Worm (Caenorhabditis elegans) whole organism, L4 larva: ENCODE measurements around the gene R07D5.2.

Source experiments
- D1046.2 ChIP-seq: fragments of 200-800 bp; sonication (Bioruptor generic); IDR thresholded peaks from 2 replicates; pipeline ENCODE4 v1.3.6; 2022; ENCODE audit warnings: missing genetic modification characterization, missing compliant biosample characterization
- R02D3.7 ChIP-seq: fragments of 150-350 bp; sonication (generic microtip); optimal IDR thresholded peaks from 3 replicates; lab custom pipeline; 2014; ENCODE audit warnings: missing biosample characterization, missing genetic modification characterization
- aly-2 ChIP-seq: sonication (generic microtip); optimal IDR thresholded peaks from 2 replicates; lab custom pipeline; 2018; ENCODE audit warnings: missing biosample characterization, missing genetic modification characterization
- ama-1 ChIP-seq: fragments of 150-350 bp; optimal IDR thresholded peaks from 2 replicates; lab custom pipeline; 2014; ENCODE audit warnings: inconsistent platforms, mixed read lengths
- ceh-82 ChIP-seq: sonication (generic microtip); optimal IDR thresholded peaks from 2 replicates; lab custom pipeline; 2017; ENCODE audit warnings: missing biosample characterization, missing genetic modification characterization
- ctbp-1 ChIP-seq: fragments of 200-800 bp; sonication (Bioruptor generic); IDR thresholded peaks from 2 replicates; pipeline ENCODE4 v1.3.6; 2022; ENCODE audit warnings: missing genetic modification reagents, missing genetic modification characterization, missing compliant biosample characterization
- daf-8 ChIP-seq: fragments of 200-800 bp; sonication (Bioruptor generic); IDR thresholded peaks from 2 replicates; pipeline ENCODE4 v1.3.6; 2022; ENCODE audit warnings: missing genetic modification characterization, missing compliant biosample characterization
- dmd-8 ChIP-seq: fragments of 200-800 bp; sonication (Bioruptor generic); IDR thresholded peaks from 2 replicates; pipeline ENCODE4 v1.3.6; 2022; ENCODE audit warnings: missing genetic modification characterization, missing compliant biosample characterization
- fos-1 ChIP-seq: fragments of 150-350 bp; optimal IDR thresholded peaks from 2 replicates; lab custom pipeline; 2014; ENCODE audit warnings: missing biosample characterization, missing genetic modification characterization
- lin-13 ChIP-seq: fragments of 150-350 bp; optimal IDR thresholded peaks from 2 replicates; lab custom pipeline; 2014; ENCODE audit warnings: missing biosample characterization, missing genetic modification reagents, missing genetic modification characterization
- nhr-11 ChIP-seq: fragments of 150-350 bp; optimal IDR thresholded peaks from 2 replicates; lab custom pipeline; 2014; ENCODE audit warnings: missing biosample characterization, missing genetic modification characterization
- sdz-12 ChIP-seq: fragments of 200-800 bp; sonication (Bioruptor generic); optimal IDR thresholded peaks from 2 replicates; lab custom pipeline; 2018; ENCODE audit warnings: mild to moderate bottlenecking, missing genetic modification characterization, missing compliant biosample characterization

DNA sequence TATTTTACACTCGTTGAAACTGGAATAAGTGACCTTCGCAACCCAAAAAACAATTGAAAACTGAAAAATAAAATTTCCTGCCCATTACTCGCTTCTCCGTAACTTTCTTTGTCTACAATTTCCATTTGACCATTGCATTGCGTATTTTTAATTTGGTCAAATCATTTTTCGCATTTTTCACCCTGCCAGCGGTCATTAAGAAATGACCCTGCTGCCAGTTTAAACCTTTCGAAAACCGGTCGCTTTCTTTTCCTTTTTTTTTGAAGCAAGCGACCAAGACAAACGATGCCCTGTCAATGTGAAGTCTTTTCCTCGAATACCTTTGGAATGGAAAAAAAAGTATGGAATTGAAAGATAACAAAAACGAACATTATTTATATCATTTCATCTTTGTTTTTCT, 44.5 kb upstream of the R07D5.2 start:
- TF ChIP-seq lin-13 (GFP tag; lab: Kevin White, UChicago) (no peak), sdz-12 (GFP tag; lab: Kevin White, UChicago) (no peak), daf-8 (GFP tag; lab: Robert Waterston, UW) (no peak), nhr-11 (tag; lab: Kevin White, UChicago) (no peak), dmd-8 (GFP tag; lab: Robert Waterston, UW) (no peak), ctbp-1 (no peak), D1046.2 (GFP tag; lab: Robert Waterston, UW) (no peak), R02D3.7 (tag; lab: Kevin White, UChicago) (no peak), ceh-82 (tag; lab: Kevin White, UChicago) (no peak), ama-1 (lab: Kevin White, UChicago) (no peak), fos-1 (no peak), aly-2 (tag; lab: Kevin White, UChicago) (no peak)
